Worm (Caenorhabditis elegans) whole organism, L4 larva: ENCODE results near the gene orai-1.

Experiments
- Y48G9A.11 ChIP-seq: fragments of 200-800 bp; sonication (Bioruptor generic); IDR thresholded peaks from 2 replicates; pipeline ENCODE4 v1.3.6; 2022; ENCODE audit warnings: missing genetic modification reagents, missing genetic modification characterization, missing compliant biosample characterization
- aha-1 ChIP-seq: fragments of 150-350 bp; peaks from one replicate; lab custom pipeline; 2014; ENCODE audit warnings: missing biosample characterization, missing genetic modification characterization
- aly-2 ChIP-seq: sonication (generic microtip); optimal IDR thresholded peaks from 2 replicates; lab custom pipeline; 2018; ENCODE audit warnings: missing biosample characterization, missing genetic modification characterization
- ama-1 ChIP-seq: fragments of 150-350 bp; optimal IDR thresholded peaks from 2 replicates; lab custom pipeline; 2014; ENCODE audit warnings: inconsistent platforms, mixed read lengths
- ceh-20 ChIP-seq: fragments of 200-800 bp; sonication (Bioruptor generic); IDR thresholded peaks from 2 replicates; pipeline ENCODE4 v1.3.6; 2022; ENCODE audit warnings: missing genetic modification reagents, missing genetic modification characterization, missing compliant biosample characterization
- ceh-44 ChIP-seq: fragments of 200-800 bp; sonication (Bioruptor generic); IDR thresholded peaks from 2 replicates; pipeline ENCODE4 v1.3.6; 2022; ENCODE audit warnings: missing genetic modification reagents, missing genetic modification characterization, missing compliant biosample characterization
- ceh-62 ChIP-seq: sonication (generic microtip); optimal IDR thresholded peaks from 2 replicates; lab custom pipeline; 2017; ENCODE audit warnings: missing biosample characterization, missing genetic modification characterization
- ces-1 ChIP-seq: fragments of 150-350 bp; sonication (generic microtip); optimal IDR thresholded peaks from 4 replicates; lab custom pipeline; 2014; ENCODE audit warnings: missing biosample characterization, missing genetic modification reagents, missing genetic modification characterization
- daf-12 ChIP-seq: fragments of 150-350 bp; optimal IDR thresholded peaks from 2 replicates; lab custom pipeline; 2014; ENCODE audit warnings: missing biosample characterization, missing genetic modification reagents, missing genetic modification characterization
- daf-16 ChIP-seq, 3 experiments: sonication (generic microtip); optimal IDR thresholded peaks; 2 replicates each; lab custom pipeline; 2016 to 2017; ENCODE audit warnings: missing genetic modification characterization in 3 of 3, missing genetic modification reagents in 3 of 3, mild to moderate bottlenecking in 2 of 3, missing compliant biosample characterization in 2 of 3, missing biosample characterization in 1 of 3, moderate library complexity in 1 of 3
- dmd-6 ChIP-seq: fragments of 200-800 bp; sonication (Bioruptor generic); IDR thresholded peaks from 2 replicates; pipeline ENCODE4 v1.3.6; 2022; ENCODE audit warnings: missing genetic modification reagents, missing genetic modification characterization, missing compliant biosample characterization
- dmd-8 ChIP-seq: fragments of 200-800 bp; sonication (Bioruptor generic); IDR thresholded peaks from 2 replicates; pipeline ENCODE4 v1.3.6; 2022; ENCODE audit warnings: missing genetic modification characterization, missing compliant biosample characterization
- dmd-9 ChIP-seq: fragments of 200-800 bp; sonication (Bioruptor generic); IDR thresholded peaks from 2 replicates; pipeline ENCODE4 v1.3.6; 2022; ENCODE audit warnings: missing genetic modification reagents, missing genetic modification characterization, missing compliant biosample characterization
- duxl-1 ChIP-seq: sonication (generic microtip); optimal IDR thresholded peaks from 2 replicates; lab custom pipeline; 2016; ENCODE audit warnings: mild to moderate bottlenecking, missing genetic modification characterization, moderate library complexity, missing compliant biosample characterization; ENCODE audit not compliant: poor library complexity
- dve-1 ChIP-seq: sonication (generic microtip); optimal IDR thresholded peaks from 2 replicates; lab custom pipeline; 2017; ENCODE audit warnings: antibody characterized with exemption, mild to moderate bottlenecking, missing genetic modification characterization, missing compliant biosample characterization; ENCODE audit not compliant: insufficient read depth
- fos-1 ChIP-seq: fragments of 150-350 bp; optimal IDR thresholded peaks from 2 replicates; lab custom pipeline; 2014; ENCODE audit warnings: missing biosample characterization, missing genetic modification characterization
- hlh-11 ChIP-seq: fragments of 200-800 bp; sonication (Bioruptor generic); optimal IDR thresholded peaks from 2 replicates; lab custom pipeline; 2018; ENCODE audit warnings: mild to moderate bottlenecking, missing genetic modification characterization, missing compliant biosample characterization
- hlh-30 ChIP-seq: sonication (generic microtip); optimal IDR thresholded peaks from 2 replicates; lab custom pipeline; 2017; ENCODE audit warnings: antibody characterized with exemption, mild to moderate bottlenecking, missing genetic modification characterization, missing compliant biosample characterization; ENCODE audit not compliant: insufficient read depth
- lin-15B ChIP-seq: fragments of 150-350 bp; sonication (generic microtip); optimal IDR thresholded peaks from 3 replicates; lab custom pipeline; 2014; ENCODE audit warnings: missing biosample characterization, missing genetic modification characterization
- lin-29 ChIP-seq: fragments of 200-800 bp; sonication (Bioruptor generic); IDR thresholded peaks from 2 replicates; pipeline ENCODE4 v1.3.6; 2022; ENCODE audit warnings: missing genetic modification reagents, missing genetic modification characterization, missing compliant biosample characterization
- lsy-2 ChIP-seq, 2 experiments: fragments of 150-350 bp in 1 of 2; sonication (generic microtip) in 1 of 2; optimal IDR thresholded peaks; 2 replicates each; lab custom pipeline; 2014 to 2017; ENCODE audit warnings: missing biosample characterization in 2 of 2, missing genetic modification characterization in 2 of 2
- mdl-1 ChIP-seq, 2 experiments: fragments of 150-350 bp in 1 of 2; sonication (generic microtip) in 1 of 2; optimal IDR thresholded peaks; 2 replicates each; lab custom pipeline; 2014 to 2017; ENCODE audit warnings: missing biosample characterization in 2 of 2, missing genetic modification characterization in 2 of 2
- mdt-29 ChIP-seq: fragments of 200-800 bp; sonication (Bioruptor generic); IDR thresholded peaks from 2 replicates; pipeline ENCODE4 v1.3.6; 2022; ENCODE audit warnings: missing genetic modification reagents, missing genetic modification characterization, missing compliant biosample characterization
- mes-2 ChIP-seq: sonication (generic microtip); optimal IDR thresholded peaks from 2 replicates; lab custom pipeline; 2016; ENCODE audit warnings: missing genotype, mild to moderate bottlenecking, missing genetic modification characterization, missing compliant biosample characterization; ENCODE audit not compliant: poor library complexity, severe bottlenecking
- mxl-2 ChIP-seq: fragments of 200-800 bp; sonication (Bioruptor generic); conservative IDR thresholded peaks from 2 replicates; pipeline ENCODE4 v1.3.6; 2022; ENCODE audit warnings: missing genetic modification reagents, missing genetic modification characterization, missing compliant biosample characterization
- mxl-3 ChIP-seq: fragments of 200-800 bp; sonication (Bioruptor generic); optimal IDR thresholded peaks from 2 replicates; lab custom pipeline; 2018; ENCODE audit warnings: mild to moderate bottlenecking, missing genetic modification characterization, missing compliant biosample characterization
- nhr-10 ChIP-seq: fragments of 150-350 bp; optimal IDR thresholded peaks from 2 replicates; lab custom pipeline; 2014; ENCODE audit warnings: missing biosample characterization, missing genetic modification characterization
- nhr-102 ChIP-seq: sonication (generic microtip); optimal IDR thresholded peaks from 2 replicates; lab custom pipeline; 2016; ENCODE audit warnings: mild to moderate bottlenecking, missing genetic modification characterization, moderate library complexity, missing compliant biosample characterization
- nhr-111 ChIP-seq: fragments of 200-800 bp; sonication (Bioruptor generic); optimal IDR thresholded peaks from 2 replicates; lab custom pipeline; 2018; ENCODE audit warnings: mild to moderate bottlenecking, missing genetic modification characterization, missing compliant biosample characterization
- nhr-25 ChIP-seq: sonication (generic microtip); optimal IDR thresholded peaks from 2 replicates; lab custom pipeline; 2017; ENCODE audit warnings: missing genetic modification characterization, mild to moderate bottlenecking, missing compliant biosample characterization, antibody characterized with exemption, moderate library complexity, borderline replicate concordance; ENCODE audit not compliant: insufficient read depth
- nhr-48 ChIP-seq: sonication (generic microtip); optimal IDR thresholded peaks from 2 replicates; lab custom pipeline; 2016; ENCODE audit warnings: mild to moderate bottlenecking, missing genetic modification characterization, missing compliant biosample characterization
- nhr-77 ChIP-seq: fragments of 150-350 bp; optimal IDR thresholded peaks from 2 replicates; lab custom pipeline; 2014; ENCODE audit warnings: missing biosample characterization, missing genetic modification characterization
- pha-4 ChIP-seq, 2 experiments: fragments of 150-350 bp in 1 of 2; fragments of 200-800 bp in 1 of 2; sonication (Bioruptor generic) in 1 of 2; IDR thresholded peaks in 1 of 2; optimal IDR thresholded peaks in 1 of 2; 2 replicates each; pipeline versions ENCODE4 v1.3.6 to Lab custom; 2014 to 2022; ENCODE audit warnings: missing genetic modification characterization in 2 of 2, missing genetic modification reagents in 2 of 2, missing biosample characterization in 1 of 2, missing compliant biosample characterization in 1 of 2
- php-3 ChIP-seq: fragments of 200-800 bp; sonication (Bioruptor generic); IDR thresholded peaks from 2 replicates; pipeline ENCODE4 v1.3.6; 2022; ENCODE audit warnings: missing genetic modification reagents, missing genetic modification characterization, missing compliant biosample characterization
- pqm-1 ChIP-seq: sonication (generic microtip); optimal IDR thresholded peaks from 2 replicates; lab custom pipeline; 2017; ENCODE audit warnings: missing biosample characterization, missing genetic modification characterization
- saeg-2 ChIP-seq: fragments of 200-800 bp; sonication (Bioruptor generic); IDR thresholded peaks from 2 replicates; pipeline ENCODE4 v1.3.6; 2022; ENCODE audit warnings: missing genetic modification reagents, missing genetic modification characterization, missing compliant biosample characterization
- sdz-12 ChIP-seq: fragments of 200-800 bp; sonication (Bioruptor generic); optimal IDR thresholded peaks from 2 replicates; lab custom pipeline; 2018; ENCODE audit warnings: mild to moderate bottlenecking, missing genetic modification characterization, missing compliant biosample characterization
- set-16 ChIP-seq: fragments of 200-800 bp; sonication (Bioruptor generic); IDR thresholded peaks from 2 replicates; pipeline ENCODE4 v1.3.6; 2022; ENCODE audit warnings: missing genetic modification reagents, missing genetic modification characterization, missing compliant biosample characterization
- snpc-1.2 ChIP-seq: fragments of 200-800 bp; sonication (Bioruptor generic); IDR thresholded peaks from 2 replicates; pipeline ENCODE4 v1.3.6; 2022; ENCODE audit warnings: missing genetic modification reagents, missing genetic modification characterization, missing compliant biosample characterization
- snpc-4 ChIP-seq: fragments of 150-350 bp; optimal IDR thresholded peaks from 2 replicates; lab custom pipeline; 2014; ENCODE audit warnings: missing biosample characterization, missing genetic modification characterization
- tag-97 ChIP-seq: fragments of 200-800 bp; sonication (Bioruptor generic); IDR thresholded peaks from 2 replicates; pipeline ENCODE4 v1.3.6; 2022; ENCODE audit warnings: missing genetic modification characterization, missing compliant biosample characterization
- tra-1 ChIP-seq: fragments of 200-800 bp; sonication (Bioruptor generic); IDR thresholded peaks from 2 replicates; pipeline ENCODE4 v1.3.6; 2022; ENCODE audit warnings: missing genetic modification reagents, missing genetic modification characterization, missing compliant biosample characterization
- zfp-2 ChIP-seq: sonication (generic microtip); optimal IDR thresholded peaks from 2 replicates; lab custom pipeline; 2016; ENCODE audit warnings: mild to moderate bottlenecking, missing genetic modification characterization, missing compliant biosample characterization
- zfp-3 ChIP-seq: fragments of 200-800 bp; sonication (Bioruptor generic); conservative IDR thresholded peaks from 2 replicates; pipeline ENCODE4 v1.3.6; 2022; ENCODE audit warnings: missing genetic modification reagents, missing genetic modification characterization, missing compliant biosample characterization
- ztf-11 ChIP-seq: fragments of 150-350 bp; optimal IDR thresholded peaks from 2 replicates; lab custom pipeline; 2014; ENCODE audit warnings: missing biosample characterization, missing genetic modification characterization

Gene orai-1

ce11 chrIII:599279-599678 is 47.3 kb upstream of the orai-1 start:
- TF ChIP-seq daf-16 (GFP tag; optimal IDR thresholded peaks at IDR 0.05; lab: Kevin White, UChicago): no peak
- peak; percentile 72 for TF ChIP-seq daf-16 (tag; optimal IDR thresholded peaks at IDR 0.05; lab: Kevin White, UChicago)
- 0 out of 2 replicates have a peak, but pooled peaks have one; percentile 52 for TF ChIP-seq zfp-3
- peak; percentile 23 for TF ChIP-seq nhr-102 (tag; lab: Kevin White, UChicago)
- TF ChIP-seq mxl-3 (GFP tag; lab: Kevin White, UChicago): no peak
- TF ChIP-seq dmd-8 (GFP tag; lab: Robert Waterston, UW): no peak
- peak; percentile 23 for TF ChIP-seq aha-1
- no peak for TF ChIP-seq ztf-11 (tag; lab: Kevin White, UChicago)
- TF ChIP-seq pha-4 (GFP tag; IDR thresholded peaks at IDR 0.05; lab: Robert Waterston, UW): 0 out of 2 replicates have a peak, but pooled peaks have one; percentile 35
- no peak for TF ChIP-seq pha-4 (tag; optimal IDR thresholded peaks at IDR 0.05; lab: Kevin White, UChicago)
- no peak for TF ChIP-seq snpc-1.2 (GFP tag; lab: Robert Waterston, UW)
- TF ChIP-seq nhr-77 (tag; lab: Kevin White, UChicago): peak; percentile 27
- TF ChIP-seq hlh-11 (tag; lab: Kevin White, UChicago): peak; percentile 18
- TF ChIP-seq nhr-10 (tag; lab: Kevin White, UChicago): peak; percentile 1
- TF ChIP-seq dve-1: peak; percentile 70
- peak; percentile 31 for TF ChIP-seq mes-2

- no peak for TF ChIP-seq snpc-4 (tag; lab: Kevin White, UChicago)
- TF ChIP-seq mxl-3 (GFP tag; lab: Kevin White, UChicago): peak; percentile 22
- 0 out of 2 replicates have a peak, but pooled peaks have one; percentile 12 for TF ChIP-seq saeg-2
- TF ChIP-seq nhr-48 (tag; lab: Kevin White, UChicago): peak; percentile 90
- TF ChIP-seq lin-29: no peak
- TF ChIP-seq pqm-1: peak; percentile 77
- TF ChIP-seq mes-2: peak; percentile 54
- peak; percentile 81 for TF ChIP-seq nhr-77 (tag; lab: Kevin White, UChicago)
- no peak for TF ChIP-seq zfp-2 (tag; lab: Kevin White, UChicago)
- TF ChIP-seq tra-1: peak; percentile 75
- no peak for TF ChIP-seq ceh-44
- no peak for TF ChIP-seq mdt-29
- no peak for TF ChIP-seq nhr-111
- TF ChIP-seq dmd-9 (GFP tag; lab: Robert Waterston, UW): no peak
- TF ChIP-seq dve-1: peak; percentile 96
- TF ChIP-seq mdl-1 (tag; optimal IDR thresholded peaks at IDR 0.05; lab: Kevin White, UChicago): peak in 1 of 2 experiments; percentile 8
- no peak for TF ChIP-seq tag-97 (GFP tag; lab: Robert Waterston, UW)
- TF ChIP-seq dmd-6 (GFP tag; lab: Robert Waterston, UW): peak; percentile 88
- TF ChIP-seq fos-1 (tag; lab: Kevin White, UChicago): peak; percentile 69
- TF ChIP-seq Y48G9A.11 (GFP tag; lab: Robert Waterston, UW): no peak
- TF ChIP-seq hlh-11 (tag; lab: Kevin White, UChicago): peak; percentile 91
- TF ChIP-seq duxl-1: no peak
- TF ChIP-seq aly-2 (tag; lab: Kevin White, UChicago): no peak
- TF ChIP-seq ama-1 (lab: Kevin White, UChicago): peak; percentile 66
- TF ChIP-seq ceh-62: no peak
- TF ChIP-seq pha-4 (GFP tag; IDR thresholded peaks at IDR 0.05; lab: Robert Waterston, UW): peak; percentile 59
- peak; percentile 79 for TF ChIP-seq pha-4 (tag; optimal IDR thresholded peaks at IDR 0.05; lab: Kevin White, UChicago)
- TF ChIP-seq ces-1 (GFP tag; lab: Kevin White, UChicago): no peak
- TF ChIP-seq sdz-12 (GFP tag; lab: Kevin White, UChicago): no peak
- no peak for TF ChIP-seq ceh-20 (GFP tag; lab: Robert Waterston, UW)
- peak; percentile 89 for TF ChIP-seq php-3 (GFP tag; lab: Robert Waterston, UW)
- TF ChIP-seq mxl-2 (GFP tag; lab: Robert Waterston, UW): no peak
- TF ChIP-seq set-16 (GFP tag; lab: Robert Waterston, UW): 0 out of 2 replicates have a peak, but pooled peaks have one; percentile 0
- peak; percentile 60 for TF ChIP-seq hlh-30 (tag; lab: Kevin White, UChicago)
- TF ChIP-seq daf-12 (tag; lab: Kevin White, UChicago): no peak
- no peak for TF ChIP-seq nhr-25
- peak; percentile 12 for TF ChIP-seq nhr-10 (tag; lab: Kevin White, UChicago)
- TF ChIP-seq lin-15B (tag; lab: Kevin White, UChicago): no peak
- peak in 1 of 2 experiments; percentile 56 for TF ChIP-seq lsy-2 (tag; optimal IDR thresholded peaks at IDR 0.05; lab: Kevin White, UChicago)
These were observed 46.1 kb upstream of the orai-1 start, which contains the start of gene lec-6 for ce11 chrIII:600316-600932. TSS of gene lec-6 (minus strand) at chrIII:600366.
